Worm (Caenorhabditis elegans): Measurements from ENCODE around the gene K11G9.5.

- TF ChIP-seq nhr-11 (tag; optimal IDR thresholded peaks at IDR 0.05) (no peak), nhr-28 (tag; optimal IDR thresholded peaks at IDR 0.05) (no peak), fos-1 (tag; optimal IDR thresholded peaks at IDR 0.05) (no peak), lin-1 (GFP tag; IDR thresholded peaks at IDR 0.05) (no peak), zip-2 (tag; optimal IDR thresholded peaks at IDR 0.05) (no peak), F44E2.7 (GFP tag; IDR thresholded peaks at IDR 0.05) (no peak), lir-3 (tag; optimal IDR thresholded peaks at IDR 0.05) (no peak)
Measured at ce11 chrV:6661658-6662057, 26.6 kb downstream of the K11G9.5 start.

Data from whole organism, L4 larva.